Fruit fly (Drosophila melanogaster) whole organism, wandering third instar larva: ENCODE measurements around the gene Orc2.

Experiments
- Abd-B ChIP-seq: fragments of >200 bp; optimal IDR thresholded peaks from 2 replicates; lab custom pipeline; 2017; ENCODE audit warnings: missing biosample characterization, missing genetic modification characterization
- CG32264 ChIP-seq: fragments of 200-800 bp; sonication (Bioruptor generic); optimal IDR thresholded peaks from 2 replicates; lab custom pipeline; 2016; ENCODE audit warnings: missing biosample characterization, missing genetic modification characterization
- CG9705 ChIP-seq: fragments of 200-800 bp; sonication (Bioruptor generic); optimal IDR thresholded peaks from 2 replicates; lab custom pipeline; 2018; ENCODE audit warnings: missing biosample characterization, mild to moderate bottlenecking, missing genetic modification characterization
- CrebA ChIP-seq: fragments of 200-800 bp; sonication (Bioruptor generic); optimal IDR thresholded peaks from 2 replicates; lab custom pipeline; 2016; ENCODE audit warnings: missing biosample characterization, mild to moderate bottlenecking, missing genetic modification characterization, borderline replicate concordance
- HLH106 ChIP-seq: fragments of 200-800 bp; optimal IDR thresholded peaks from 3 replicates; lab custom pipeline; 2019; ENCODE audit warnings: missing biosample characterization, mild to moderate bottlenecking, missing genetic modification characterization, moderate library complexity
- Hr78 ChIP-seq: fragments of >200 bp; optimal IDR thresholded peaks from 2 replicates; lab custom pipeline; 2017; ENCODE audit warnings: missing biosample characterization, missing genetic modification characterization
- Hr83 ChIP-seq: fragments of 200-300 bp; sonication (Bioruptor generic); optimal IDR thresholded peaks from 2 replicates; lab custom pipeline; 2016; ENCODE audit warnings: missing biosample characterization, mild to moderate bottlenecking, missing genetic modification characterization, moderate library complexity; ENCODE audit not compliant: poor library complexity, severe bottlenecking
- Jra ChIP-seq: sonication (Bioruptor generic); optimal IDR thresholded peaks from 2 replicates; lab custom pipeline; 2016; ENCODE audit warnings: missing biosample characterization, missing genetic modification characterization
- N ChIP-seq: fragments of >200 bp; optimal IDR thresholded peaks from 2 replicates; lab custom pipeline; 2018; ENCODE audit warnings: missing biosample characterization, missing external identifiers, missing genetic modification characterization
- OdsH ChIP-seq: fragments of 200-800 bp; sonication (Bioruptor generic); optimal IDR thresholded peaks from 2 replicates; lab custom pipeline; 2016; ENCODE audit warnings: missing biosample characterization, mild to moderate bottlenecking, missing genetic modification characterization
- Rel ChIP-seq, 2 experiments: fragments of 200-800 bp; sonication (Bioruptor generic) in 1 of 2; optimal IDR thresholded peaks; 2 replicates in 1 of 2; 3 replicates in 1 of 2; lab custom pipeline; 2016 to 2019; ENCODE audit warnings: mild to moderate bottlenecking in 2 of 2, missing biosample characterization in 2 of 2, missing genetic modification characterization in 2 of 2, moderate library complexity in 1 of 2
- Vsx2 ChIP-seq: fragments of 200-300, 225-300 bp; sonication (Bioruptor generic); optimal IDR thresholded peaks from 2 replicates; lab custom pipeline; 2018; ENCODE audit warnings: missing biosample characterization, missing genetic modification characterization; ENCODE audit not compliant: partially characterized antibody
- br ChIP-seq: fragments of 200-800 bp; sonication (Bioruptor generic); optimal IDR thresholded peaks from 2 replicates; lab custom pipeline; 2016; ENCODE audit warnings: missing biosample characterization, missing genetic modification characterization
- dl ChIP-seq, 2 experiments: fragments of 175-275, 200-275 bp in 1 of 2; fragments of 200-275 bp in 1 of 2; sonication (Bioruptor generic); optimal IDR thresholded peaks; lab custom pipeline; 2018; ENCODE audit warnings: mild to moderate bottlenecking in 2 of 2, missing biosample characterization in 2 of 2, missing genetic modification characterization in 2 of 2, moderate library complexity in 2 of 2; ENCODE audit not compliant: partially characterized antibody in 2 of 2, insufficient read depth in 1 of 2
- dmrt93B ChIP-seq: fragments of 200-800 bp; sonication (Bioruptor generic); optimal IDR thresholded peaks from 2 replicates; lab custom pipeline; 2018; ENCODE audit warnings: missing biosample characterization, mild to moderate bottlenecking, missing genetic modification characterization
- dsf ChIP-seq: sonication (Bioruptor generic); optimal IDR thresholded peaks from 2 replicates; lab custom pipeline; 2016; ENCODE audit warnings: missing biosample characterization, missing genetic modification characterization, borderline replicate concordance
- ey ChIP-seq: fragments of 200-800 bp; sonication (Bioruptor generic); optimal IDR thresholded peaks from 2 replicates; lab custom pipeline; 2016; ENCODE audit warnings: missing biosample characterization, missing genetic modification characterization
- fru ChIP-seq: fragments of 200-800 bp; sonication (Bioruptor generic); optimal IDR thresholded peaks from 3 replicates; lab custom pipeline; 2016; ENCODE audit warnings: missing biosample characterization, mild to moderate bottlenecking, missing genetic modification characterization
- h ChIP-seq: fragments of 200-800 bp; sonication (Bioruptor generic); optimal IDR thresholded peaks from 3 replicates; lab custom pipeline; 2016; ENCODE audit warnings: missing biosample characterization, mild to moderate bottlenecking, missing genetic modification characterization
- jim ChIP-seq: fragments of 175-275, 200-325 bp; sonication (Bioruptor generic); optimal IDR thresholded peaks from 2 replicates; lab custom pipeline; 2016; ENCODE audit warnings: missing biosample characterization, mild to moderate bottlenecking, missing genetic modification characterization
- lola ChIP-seq: fragments of >200 bp; optimal IDR thresholded peaks from 2 replicates; lab custom pipeline; 2017; ENCODE audit warnings: missing biosample characterization, missing genetic modification characterization
- pan ChIP-seq: fragments of >200 bp; optimal IDR thresholded peaks from 2 replicates; lab custom pipeline; 2017
- psq ChIP-seq: fragments of 200-800 bp; sonication (Bioruptor generic); optimal IDR thresholded peaks from 3 replicates; lab custom pipeline; 2017; ENCODE audit warnings: missing biosample characterization, mild to moderate bottlenecking, missing genetic modification characterization, moderate library complexity
- sv ChIP-seq: fragments of 200-800 bp; sonication (Bioruptor generic); optimal IDR thresholded peaks from 3 replicates; lab custom pipeline; 2016; ENCODE audit warnings: missing biosample characterization, missing genetic modification characterization
- tai ChIP-seq: sonication (Bioruptor generic); optimal IDR thresholded peaks from 2 replicates; lab custom pipeline; 2016; ENCODE audit warnings: missing biosample characterization, missing genetic modification characterization
- usp ChIP-seq: fragments of >200 bp; optimal IDR thresholded peaks from 2 replicates; lab custom pipeline; 2017; ENCODE audit warnings: missing biosample characterization, missing genetic modification characterization
- woc ChIP-seq: sonication (Bioruptor generic); optimal IDR thresholded peaks from 2 replicates; lab custom pipeline; 2016; ENCODE audit warnings: missing biosample characterization, mild to moderate bottlenecking, missing genetic modification characterization

Orc2 gene

DNA sequence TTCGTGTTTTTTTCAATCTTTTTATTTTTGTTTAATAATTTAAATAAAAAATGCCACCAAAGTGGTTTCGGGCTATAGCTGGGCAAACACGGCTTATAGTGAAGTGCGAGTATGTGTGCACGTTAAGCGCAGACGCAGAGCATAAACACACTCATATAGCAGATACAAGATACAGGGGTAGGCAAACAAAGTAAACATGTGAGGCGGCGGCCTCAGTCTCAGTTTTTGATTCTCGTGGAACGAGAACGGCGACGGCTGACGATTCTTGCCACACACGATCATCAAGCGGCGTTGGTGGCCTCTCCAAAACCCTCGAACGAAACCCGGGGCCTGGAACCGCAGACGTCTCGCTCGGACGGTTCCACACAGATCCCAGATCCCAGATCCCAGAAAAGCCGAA is 25.4 kb downstream of the Orc2 start:
- TF ChIP-seq Jra (GFP tag; lab: Kevin White, UChicago) (no peak), Hr83 (GFP tag; lab: Kevin White, UChicago) (peak; percentile 17)

DNA sequence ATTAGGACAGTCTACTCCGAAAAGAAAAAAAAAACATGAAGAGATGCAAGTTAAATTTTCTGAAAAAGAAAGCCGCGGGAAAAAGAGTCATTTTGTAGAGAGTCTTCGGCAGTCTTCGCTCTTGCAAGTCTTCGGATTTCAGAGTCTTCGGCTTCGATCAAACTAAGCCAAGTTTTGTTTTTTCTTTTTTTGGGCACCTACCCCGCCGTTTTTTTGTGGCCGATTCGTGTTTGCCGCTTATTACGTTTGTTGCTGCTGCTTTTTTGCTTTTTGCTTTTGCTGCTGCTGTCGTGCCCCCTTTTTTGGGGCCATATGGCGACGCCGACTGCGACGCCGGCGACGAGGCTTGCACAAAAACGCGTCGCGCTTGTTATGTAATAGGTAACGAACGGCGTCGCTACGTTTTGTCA is 27.4 kb downstream of the Orc2 start:
- peak; percentile 53 for TF ChIP-seq jim (GFP tag; lab: Kevin White, UChicago)
- no peak for TF ChIP-seq psq

DNA sequence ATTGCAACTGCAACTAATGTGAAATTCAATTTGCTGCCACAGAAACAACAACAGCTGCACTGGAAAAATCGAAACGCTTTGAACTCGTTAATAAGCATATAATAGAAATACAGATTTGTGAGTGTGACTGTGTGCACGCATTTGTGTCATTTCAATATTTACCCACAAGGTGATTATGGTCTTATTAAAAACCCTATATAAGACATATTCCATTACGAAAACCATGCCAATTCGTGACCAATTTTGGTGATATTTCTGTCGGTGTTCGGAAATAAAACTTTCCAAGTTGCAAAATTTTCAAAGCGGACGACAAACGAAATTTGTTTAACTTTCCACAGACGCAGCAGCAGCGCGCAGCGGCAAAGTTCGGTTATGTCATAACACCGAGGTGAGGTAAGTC is 30.7 kb downstream of the Orc2 start:
- TF ChIP-seq dmrt93B = no peak
- no peak for TF ChIP-seq Vsx2 (GFP tag; lab: Kevin White, UChicago)
- TF ChIP-seq CG32264 (GFP tag; lab: Kevin White, UChicago) = no peak
- no peak for TF ChIP-seq dsf
- TF ChIP-seq, all 38 proteins: peak for 0

DNA sequence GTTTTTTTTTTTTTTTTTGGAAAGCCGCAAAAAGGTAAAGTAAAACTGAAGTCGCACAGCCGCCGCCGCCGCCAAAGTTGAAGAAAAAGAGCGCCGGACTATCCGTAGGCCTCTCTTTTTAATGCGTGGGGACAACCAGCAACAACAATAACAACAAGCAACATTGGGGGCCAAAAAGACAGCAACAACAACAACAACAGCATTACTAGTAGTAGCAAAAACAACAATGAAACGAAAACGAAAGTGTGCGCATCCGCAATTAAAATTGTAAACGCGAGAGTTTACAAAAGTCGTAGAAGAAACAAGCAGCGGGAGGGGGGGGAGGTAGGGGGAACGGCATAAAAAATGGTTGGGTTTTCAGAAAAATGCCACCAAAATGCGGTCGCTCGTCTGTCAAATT is 31.2 kb downstream of the Orc2 start:
- TF ChIP-seq CrebA (GFP tag; lab: Kevin White, UChicago) = no peak
- no peak for TF ChIP-seq tai (GFP tag; lab: Kevin White, UChicago)
- TF ChIP-seq sv = no peak
- no peak for TF ChIP-seq h (GFP tag; lab: Kevin White, UChicago)

DNA sequence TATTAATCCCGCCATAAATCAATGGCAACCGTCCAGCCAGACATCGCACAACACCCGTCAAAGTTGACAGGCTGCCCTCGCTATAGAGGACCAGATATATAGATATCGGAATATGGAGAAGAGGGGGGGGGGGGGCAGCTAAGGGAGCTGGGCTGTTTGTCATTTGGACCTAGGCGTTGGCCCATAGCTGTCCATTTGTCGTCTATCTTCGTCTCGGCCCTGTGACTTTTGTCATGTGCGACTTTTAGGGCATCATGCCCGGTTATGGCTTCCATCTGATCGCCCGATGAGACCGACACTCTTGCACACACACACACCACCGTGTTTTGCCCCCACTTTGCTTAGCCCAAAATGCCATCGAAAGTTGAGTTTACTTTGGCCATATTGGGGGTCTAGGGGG is 33.1 kb downstream of the Orc2 start:
- no peak for TF ChIP-seq ey (GFP tag; lab: Kevin White, UChicago)
- TF ChIP-seq CG32264 (GFP tag; lab: Kevin White, UChicago) = no peak
- no peak for TF ChIP-seq woc
- TF ChIP-seq br (GFP tag; lab: Kevin White, UChicago) = no peak
- no peak for TF ChIP-seq CG9705
- no peak for TF ChIP-seq fru (GFP tag; lab: Kevin White, UChicago)
- TF ChIP-seq Vsx2 (GFP tag; lab: Kevin White, UChicago) = no peak
- TF ChIP-seq Abd-B (GFP tag; lab: Kevin White, UChicago) = no peak
- no peak for TF ChIP-seq lola (GFP tag; lab: Kevin White, UChicago)

DNA sequence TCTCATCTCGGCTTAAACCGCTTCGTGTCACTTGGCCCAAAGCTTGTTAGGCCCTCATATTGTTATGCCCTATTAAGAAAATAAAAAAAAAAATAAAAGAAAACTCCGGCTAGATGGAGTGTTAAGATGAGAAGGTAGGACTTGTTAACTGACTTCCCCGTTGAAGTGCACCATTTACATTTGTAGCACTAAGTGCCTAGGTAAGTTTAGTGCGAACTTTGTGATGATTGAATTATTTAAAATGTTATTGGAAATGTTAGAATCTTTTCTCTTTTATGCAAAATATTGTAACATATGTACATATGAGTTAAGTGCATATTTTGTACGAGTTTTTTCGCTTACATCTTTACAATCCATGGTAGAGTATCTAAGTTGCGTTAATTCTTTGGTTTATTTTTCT is 33.5 kb downstream of the Orc2 start:
- no peak for TF ChIP-seq Jra (GFP tag; lab: Kevin White, UChicago)
- TF ChIP-seq HLH106 (tag; lab: Kevin White, UChicago) = no peak
- TF ChIP-seq OdsH (GFP tag; lab: Kevin White, UChicago) = no peak
- TF ChIP-seq tai (GFP tag; lab: Kevin White, UChicago) = no peak
- no peak for TF ChIP-seq pan
- no peak for TF ChIP-seq jim (GFP tag; lab: Kevin White, UChicago)
- TF ChIP-seq usp (GFP tag; lab: Kevin White, UChicago) = no peak
- TF ChIP-seq CG32264 (GFP tag; lab: Kevin White, UChicago) = no peak
- TF ChIP-seq Hr78 (GFP tag; lab: Kevin White, UChicago) = no peak
- no peak for TF ChIP-seq dmrt93B
- TF ChIP-seq h (GFP tag; lab: Kevin White, UChicago) = no peak
- TF ChIP-seq, all 38 proteins: peak for 0

DNA sequence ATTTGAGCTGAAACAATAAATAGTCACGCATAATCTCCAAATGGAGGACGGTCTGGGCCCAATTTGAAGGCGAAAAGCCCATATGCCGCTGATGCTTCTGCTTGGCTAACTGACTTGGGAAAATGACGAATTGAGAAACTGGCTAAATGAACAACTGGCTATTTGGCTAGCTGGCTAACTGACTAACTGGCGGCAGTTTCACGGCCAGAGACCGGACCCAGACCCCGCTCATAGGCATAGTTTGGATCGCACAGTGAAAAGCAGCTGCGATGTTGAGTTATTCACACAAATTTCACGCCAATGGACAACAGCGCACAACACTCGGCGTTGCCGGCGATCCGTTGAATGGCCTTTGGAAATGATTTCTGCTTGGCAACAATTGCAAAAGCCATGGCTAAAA is 33.9 kb downstream of the Orc2 start:
- TF ChIP-seq N (GFP tag; lab: Kevin White, UChicago) = no peak
- no peak for TF ChIP-seq lola (GFP tag; lab: Kevin White, UChicago)
- TF ChIP-seq dmrt93B = no peak
- TF ChIP-seq Jra (GFP tag; lab: Kevin White, UChicago) = no peak
- TF ChIP-seq Abd-B (GFP tag; lab: Kevin White, UChicago) = no peak
- no peak for TF ChIP-seq dl (GFP tag; optimal IDR thresholded peaks at IDR 0.05; lab: Kevin White, UChicago; ENCODE audit: insufficient read depth in 1 of 2, partially characterized antibody in 2 of 2)
- no peak for TF ChIP-seq Rel (GFP tag; optimal IDR thresholded peaks at IDR 0.05; lab: Kevin White, UChicago)
- no peak for TF ChIP-seq Rel (tag; optimal IDR thresholded peaks at IDR 0.05; lab: Kevin White, UChicago)
- no peak for TF ChIP-seq Hr83 (GFP tag; lab: Kevin White, UChicago)
- no peak for TF ChIP-seq dsf
- no peak for TF ChIP-seq CG9705
